Worm (Caenorhabditis elegans) whole organism, L4 larva: Measurements from ENCODE around the gene mig-22.
A peak's percentile ranks its signal among the peaks of the same experiment; 100 is the strongest.

ENCODE experiments used
- D1046.2 ChIP-seq: fragments of 200-800 bp; sonication (Bioruptor generic); IDR thresholded peaks from 2 replicates; pipeline ENCODE4 v1.3.6; 2022; ENCODE audit warnings: missing genetic modification characterization, missing compliant biosample characterization
- F10B5.3 ChIP-seq: sonication (generic microtip); optimal IDR thresholded peaks from 2 replicates; lab custom pipeline; 2016; ENCODE audit warnings: mild to moderate bottlenecking, missing genetic modification characterization, missing compliant biosample characterization
- R02D3.7 ChIP-seq: fragments of 150-350 bp; sonication (generic microtip); optimal IDR thresholded peaks from 3 replicates; lab custom pipeline; 2014; ENCODE audit warnings: missing biosample characterization, missing genetic modification characterization
- T20F7.1 ChIP-seq: fragments of 200-800 bp; sonication (Bioruptor generic); optimal IDR thresholded peaks from 2 replicates; lab custom pipeline; 2018; ENCODE audit warnings: mild to moderate bottlenecking, missing genetic modification characterization, missing compliant biosample characterization
- Y105C5A.15 ChIP-seq: fragments of 200-800 bp; sonication (Bioruptor generic); IDR thresholded peaks from 2 replicates; pipeline ENCODE4 v1.3.6; 2022; ENCODE audit warnings: missing genetic modification characterization, missing compliant biosample characterization
- attf-4 ChIP-seq: sonication (generic microtip); optimal IDR thresholded peaks from 3 replicates; lab custom pipeline; 2017; ENCODE audit warnings: missing biosample characterization, missing genetic modification characterization
- daf-16 ChIP-seq, 3 experiments: sonication (generic microtip); optimal IDR thresholded peaks; 2 replicates each; lab custom pipeline; 2016 to 2017; ENCODE audit warnings: missing genetic modification characterization in 3 of 3, missing genetic modification reagents in 3 of 3, mild to moderate bottlenecking in 2 of 3, missing compliant biosample characterization in 2 of 3, missing biosample characterization in 1 of 3, moderate library complexity in 1 of 3
- daf-8 ChIP-seq: fragments of 200-800 bp; sonication (Bioruptor generic); IDR thresholded peaks from 2 replicates; pipeline ENCODE4 v1.3.6; 2022; ENCODE audit warnings: missing genetic modification characterization, missing compliant biosample characterization
- dmd-6 ChIP-seq: fragments of 200-800 bp; sonication (Bioruptor generic); IDR thresholded peaks from 2 replicates; pipeline ENCODE4 v1.3.6; 2022; ENCODE audit warnings: missing genetic modification reagents, missing genetic modification characterization, missing compliant biosample characterization
- dpl-1 ChIP-seq: fragments of 150-350 bp; optimal IDR thresholded peaks from 2 replicates; lab custom pipeline; 2014; ENCODE audit warnings: missing biosample characterization, missing genetic modification reagents, missing genetic modification characterization
- dve-1 ChIP-seq: sonication (generic microtip); optimal IDR thresholded peaks from 2 replicates; lab custom pipeline; 2017; ENCODE audit warnings: antibody characterized with exemption, mild to moderate bottlenecking, missing genetic modification characterization, missing compliant biosample characterization; ENCODE audit not compliant: insufficient read depth
- gei-8 ChIP-seq: fragments of 200-800 bp; sonication (Bioruptor generic); optimal IDR thresholded peaks from 2 replicates; lab custom pipeline; 2018; ENCODE audit warnings: mild to moderate bottlenecking, missing genetic modification characterization, missing compliant biosample characterization
- hlh-11 ChIP-seq: fragments of 200-800 bp; sonication (Bioruptor generic); optimal IDR thresholded peaks from 2 replicates; lab custom pipeline; 2018; ENCODE audit warnings: mild to moderate bottlenecking, missing genetic modification characterization, missing compliant biosample characterization
- hlh-30 ChIP-seq: sonication (generic microtip); optimal IDR thresholded peaks from 2 replicates; lab custom pipeline; 2017; ENCODE audit warnings: antibody characterized with exemption, mild to moderate bottlenecking, missing genetic modification characterization, missing compliant biosample characterization; ENCODE audit not compliant: insufficient read depth
- hmg-1.1 ChIP-seq: fragments of 200-800 bp; sonication (Bioruptor generic); IDR thresholded peaks from 2 replicates; pipeline ENCODE4 v1.3.6; 2022; ENCODE audit warnings: missing genetic modification reagents, missing genetic modification characterization, missing compliant biosample characterization
- lin-13 ChIP-seq: fragments of 150-350 bp; optimal IDR thresholded peaks from 2 replicates; lab custom pipeline; 2014; ENCODE audit warnings: missing biosample characterization, missing genetic modification reagents, missing genetic modification characterization
- lin-15B ChIP-seq: fragments of 150-350 bp; sonication (generic microtip); optimal IDR thresholded peaks from 3 replicates; lab custom pipeline; 2014; ENCODE audit warnings: missing biosample characterization, missing genetic modification characterization
- lsy-2 ChIP-seq, 2 experiments: fragments of 150-350 bp in 1 of 2; sonication (generic microtip) in 1 of 2; optimal IDR thresholded peaks; 2 replicates each; lab custom pipeline; 2014 to 2017; ENCODE audit warnings: missing biosample characterization in 2 of 2, missing genetic modification characterization in 2 of 2
- madf-5 ChIP-seq, 2 experiments: fragments of 200-800 bp; sonication (Bioruptor generic); IDR thresholded peaks; 2 replicates each; pipeline ENCODE4 v1.3.6; 2022; ENCODE audit warnings: missing compliant biosample characterization in 2 of 2, missing genetic modification characterization in 2 of 2
- madf-9 ChIP-seq: fragments of 200-800 bp; sonication (Bioruptor generic); conservative IDR thresholded peaks from 2 replicates; pipeline ENCODE4 v1.3.6; 2022; ENCODE audit warnings: missing genetic modification reagents, missing genetic modification characterization, missing compliant biosample characterization
- mdl-1 ChIP-seq, 2 experiments: fragments of 150-350 bp in 1 of 2; sonication (generic microtip) in 1 of 2; optimal IDR thresholded peaks; 2 replicates each; lab custom pipeline; 2014 to 2017; ENCODE audit warnings: missing biosample characterization in 2 of 2, missing genetic modification characterization in 2 of 2
- mep-1 ChIP-seq: fragments of 150-350 bp; sonication (generic microtip); optimal IDR thresholded peaks from 3 replicates; lab custom pipeline; 2014; ENCODE audit warnings: missing biosample characterization, missing genetic modification characterization
- mes-2 ChIP-seq: sonication (generic microtip); optimal IDR thresholded peaks from 2 replicates; lab custom pipeline; 2016; ENCODE audit warnings: missing genotype, mild to moderate bottlenecking, missing genetic modification characterization, missing compliant biosample characterization; ENCODE audit not compliant: poor library complexity, severe bottlenecking
- nhr-10 ChIP-seq: fragments of 150-350 bp; optimal IDR thresholded peaks from 2 replicates; lab custom pipeline; 2014; ENCODE audit warnings: missing biosample characterization, missing genetic modification characterization
- nhr-102 ChIP-seq: sonication (generic microtip); optimal IDR thresholded peaks from 2 replicates; lab custom pipeline; 2016; ENCODE audit warnings: mild to moderate bottlenecking, missing genetic modification characterization, moderate library complexity, missing compliant biosample characterization
- nhr-237 ChIP-seq: sonication (generic microtip); optimal IDR thresholded peaks from 2 replicates; lab custom pipeline; 2017; ENCODE audit warnings: missing biosample characterization, missing genetic modification characterization
- nhr-28 ChIP-seq: fragments of 150-350 bp; optimal IDR thresholded peaks from 2 replicates; lab custom pipeline; 2014; ENCODE audit warnings: missing biosample characterization, missing genetic modification characterization
- nhr-41 ChIP-seq: fragments of 200-800 bp; sonication (Bioruptor generic); IDR thresholded peaks from 2 replicates; pipeline ENCODE4 v1.3.6; 2022; ENCODE audit warnings: missing genetic modification reagents, missing genetic modification characterization, missing compliant biosample characterization
- nhr-48 ChIP-seq: sonication (generic microtip); optimal IDR thresholded peaks from 2 replicates; lab custom pipeline; 2016; ENCODE audit warnings: mild to moderate bottlenecking, missing genetic modification characterization, missing compliant biosample characterization
- nhr-6 ChIP-seq: fragments of 150-350 bp; optimal IDR thresholded peaks from 2 replicates; lab custom pipeline; 2014; ENCODE audit warnings: missing biosample characterization, missing genetic modification characterization
- nhr-76 ChIP-seq: fragments of 150-350 bp; optimal IDR thresholded peaks from 2 replicates; lab custom pipeline; 2014; ENCODE audit warnings: missing biosample characterization, missing genetic modification characterization
- nhr-77 ChIP-seq: fragments of 150-350 bp; optimal IDR thresholded peaks from 2 replicates; lab custom pipeline; 2014; ENCODE audit warnings: missing biosample characterization, missing genetic modification characterization
- pha-4 ChIP-seq, 2 experiments: fragments of 150-350 bp in 1 of 2; fragments of 200-800 bp in 1 of 2; sonication (Bioruptor generic) in 1 of 2; IDR thresholded peaks in 1 of 2; optimal IDR thresholded peaks in 1 of 2; 2 replicates each; pipeline versions ENCODE4 v1.3.6 to Lab custom; 2014 to 2022; ENCODE audit warnings: missing genetic modification characterization in 2 of 2, missing genetic modification reagents in 2 of 2, missing biosample characterization in 1 of 2, missing compliant biosample characterization in 1 of 2
- php-3 ChIP-seq: fragments of 200-800 bp; sonication (Bioruptor generic); IDR thresholded peaks from 2 replicates; pipeline ENCODE4 v1.3.6; 2022; ENCODE audit warnings: missing genetic modification reagents, missing genetic modification characterization, missing compliant biosample characterization
- pqm-1 ChIP-seq: sonication (generic microtip); optimal IDR thresholded peaks from 2 replicates; lab custom pipeline; 2017; ENCODE audit warnings: missing biosample characterization, missing genetic modification characterization
- saeg-2 ChIP-seq: fragments of 200-800 bp; sonication (Bioruptor generic); IDR thresholded peaks from 2 replicates; pipeline ENCODE4 v1.3.6; 2022; ENCODE audit warnings: missing genetic modification reagents, missing genetic modification characterization, missing compliant biosample characterization
- set-16 ChIP-seq: fragments of 200-800 bp; sonication (Bioruptor generic); IDR thresholded peaks from 2 replicates; pipeline ENCODE4 v1.3.6; 2022; ENCODE audit warnings: missing genetic modification reagents, missing genetic modification characterization, missing compliant biosample characterization
- spr-1 ChIP-seq: sonication (generic microtip); optimal IDR thresholded peaks from 2 replicates; lab custom pipeline; 2016; ENCODE audit warnings: mild to moderate bottlenecking, missing genetic modification characterization, missing compliant biosample characterization
- tra-1 ChIP-seq: fragments of 200-800 bp; sonication (Bioruptor generic); IDR thresholded peaks from 2 replicates; pipeline ENCODE4 v1.3.6; 2022; ENCODE audit warnings: missing genetic modification reagents, missing genetic modification characterization, missing compliant biosample characterization
- unc-62 ChIP-seq, 3 experiments: fragments of 150-350 bp in 1 of 3; sonication (generic microtip); optimal IDR thresholded peaks in 2 of 3; peaks in 1 of 3; 1 replicate in 1 of 3; 2 replicates in 2 of 3; lab custom pipeline; 2014 to 2017; ENCODE audit warnings: missing biosample characterization in 3 of 3, missing genetic modification characterization in 3 of 3, missing genetic modification reagents in 3 of 3, missing genotype in 1 of 3
- zag-1 ChIP-seq: fragments of 150-350 bp; optimal IDR thresholded peaks from 2 replicates; lab custom pipeline; 2014; ENCODE audit warnings: missing biosample characterization, missing genetic modification characterization
- ztf-11 ChIP-seq: fragments of 150-350 bp; optimal IDR thresholded peaks from 2 replicates; lab custom pipeline; 2014; ENCODE audit warnings: missing biosample characterization, missing genetic modification characterization
- ztf-7 ChIP-seq: fragments of 150-350 bp; optimal IDR thresholded peaks from 2 replicates; lab custom pipeline; 2014; ENCODE audit warnings: missing biosample characterization, missing genetic modification characterization

mig-22 gene

DNA sequence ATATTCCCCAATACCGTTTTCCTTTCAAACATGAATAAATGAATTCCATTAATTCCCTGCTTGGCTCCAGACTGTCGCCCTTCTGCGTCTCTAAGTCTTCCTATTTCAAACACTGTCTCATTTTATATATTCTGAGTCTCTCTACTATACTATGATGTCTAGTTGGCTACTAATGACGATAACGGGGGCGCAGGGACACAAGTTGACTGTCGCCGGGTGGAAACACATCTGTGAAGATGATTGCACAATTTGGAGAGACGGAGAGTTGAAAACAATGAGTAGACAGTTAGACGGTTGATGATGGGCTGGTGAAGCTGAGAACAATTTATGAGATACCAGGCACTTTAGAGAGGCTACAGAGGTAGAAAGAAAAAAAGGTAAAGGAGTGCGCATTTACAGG lies 17.7 kb downstream of the mig-22 start, which contains the start of gene sma-2 (continued):
- TF ChIP-seq dmd-6 (GFP tag; lab: Robert Waterston, UW) (peak; percentile 92), madf-5 (GFP tag; IDR thresholded peaks at IDR 0.05; lab: Robert Waterston, UW) (no peak), ztf-7 (tag; lab: Kevin White, UChicago) (peak; percentile 27), hlh-30 (tag; lab: Kevin White, UChicago) (peak; percentile 56), tra-1 (GFP tag; lab: Robert Waterston, UW) (peak; percentile 66), nhr-41 (0 out of 2 replicates have a peak, but pooled peaks have one; percentile 44), hlh-11 (tag; lab: Kevin White, UChicago) (peak; percentile 99), nhr-10 (tag; lab: Kevin White, UChicago) (peak; percentile 42), mes-2 (tag; lab: Kevin White, UChicago) (peak; percentile 73), R02D3.7 (no peak), D1046.2 (GFP tag; lab: Robert Waterston, UW) (no peak), dpl-1 (GFP tag; lab: Kevin White, UChicago) (peak; percentile 39), nhr-102 (tag; lab: Kevin White, UChicago) (peak; percentile 53), T20F7.1 (GFP tag; lab: Kevin White, UChicago) (peak; percentile 75), spr-1 (tag; lab: Kevin White, UChicago) (peak; percentile 19), nhr-6 (peak; percentile 74), unc-62 (GFP tag; optimal IDR thresholded peaks at IDR 0.05 in 1 of 2; lab: Kevin White, UChicago) (peak in 1 of 2 experiments; percentile 14), unc-62 (tag; optimal IDR thresholded peaks at IDR 0.05; lab: Kevin White, UChicago) (no peak), nhr-77 (tag; lab: Kevin White, UChicago) (peak; percentile 79)

DNA sequence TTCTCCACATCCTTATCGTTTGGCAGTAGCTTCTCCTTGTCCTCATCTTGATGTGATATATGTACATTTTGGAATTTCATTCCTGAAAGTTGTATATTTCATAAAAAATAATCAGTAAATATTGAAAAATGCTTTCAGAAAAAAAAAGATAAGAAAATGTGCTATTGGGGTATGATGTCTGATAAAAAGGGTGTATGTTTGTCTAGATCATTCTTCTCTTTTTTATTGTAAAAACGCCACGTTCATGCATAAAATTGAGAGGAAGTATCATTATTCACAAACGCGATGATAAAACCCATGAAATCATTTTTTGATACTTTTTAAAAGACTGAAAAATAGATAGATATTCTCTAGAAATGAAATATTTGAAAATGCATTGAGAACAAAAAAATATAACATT lies 18.5 kb downstream of the mig-22 start:
- TF ChIP-seq hmg-1.1 (GFP tag; lab: Robert Waterston, UW), result no peak
- TF ChIP-seq madf-9 (GFP tag; lab: Robert Waterston, UW), result no peak
- no peak for TF ChIP-seq Y105C5A.15 (GFP tag; lab: Robert Waterston, UW)
- no peak for TF ChIP-seq saeg-2
- TF ChIP-seq nhr-28 (tag; lab: Kevin White, UChicago), result peak; percentile 70
- no peak for TF ChIP-seq lin-13
- TF ChIP-seq set-16 (GFP tag; lab: Robert Waterston, UW), result no peak
- TF ChIP-seq php-3 (GFP tag; lab: Robert Waterston, UW), result peak; percentile 93
- TF ChIP-seq nhr-237, result no peak
- no peak for TF ChIP-seq ztf-7 (tag; lab: Kevin White, UChicago)
- no peak for TF ChIP-seq attf-4 (tag; lab: Kevin White, UChicago)
- peak; percentile 78 for TF ChIP-seq hlh-11 (tag; lab: Kevin White, UChicago)
- peak; percentile 71 for TF ChIP-seq dmd-6 (GFP tag; lab: Robert Waterston, UW)
- no peak for TF ChIP-seq gei-8 (GFP tag; lab: Kevin White, UChicago)
- no peak for TF ChIP-seq daf-8 (GFP tag; lab: Robert Waterston, UW)
- TF ChIP-seq lsy-2 (tag; optimal IDR thresholded peaks at IDR 0.05; lab: Kevin White, UChicago), result peak in 1 of 2 experiments; percentile 29
- TF ChIP-seq daf-16 (GFP tag; optimal IDR thresholded peaks at IDR 0.05; lab: Kevin White, UChicago), result no peak
- TF ChIP-seq daf-16 (tag; optimal IDR thresholded peaks at IDR 0.05; lab: Kevin White, UChicago), result peak; percentile 67
- peak; percentile 37 for TF ChIP-seq mep-1
- peak; percentile 2 for TF ChIP-seq hlh-30 (tag; lab: Kevin White, UChicago)
- peak; percentile 24 for TF ChIP-seq nhr-48 (tag; lab: Kevin White, UChicago)
- TF ChIP-seq zag-1 (tag; lab: Kevin White, UChicago), result no peak
- no peak for TF ChIP-seq lin-15B (tag; lab: Kevin White, UChicago)
- TF ChIP-seq dve-1 (tag; lab: Kevin White, UChicago), result peak; percentile 83
- peak; percentile 48 for TF ChIP-seq nhr-77 (tag; lab: Kevin White, UChicago)
- peak; percentile 11 for TF ChIP-seq nhr-6
- TF ChIP-seq pha-4 (GFP tag; IDR thresholded peaks at IDR 0.05; lab: Robert Waterston, UW), result no peak
- no peak for TF ChIP-seq pha-4 (tag; optimal IDR thresholded peaks at IDR 0.05; lab: Kevin White, UChicago)
- no peak for TF ChIP-seq dpl-1 (GFP tag; lab: Kevin White, UChicago)
- TF ChIP-seq nhr-76 (tag; lab: Kevin White, UChicago), result no peak
- TF ChIP-seq mdl-1 (tag; optimal IDR thresholded peaks at IDR 0.05; lab: Kevin White, UChicago), result peak in 1 of 2 experiments; percentile 43
- no peak for TF ChIP-seq F10B5.3
- no peak for TF ChIP-seq ztf-11
- TF ChIP-seq pqm-1, result peak; percentile 92
